Fruit fly (Drosophila melanogaster) whole organism, prepupa: ENCODE measurements around the gene CG15386.

ENCODE experiments used
- CG10631 ChIP-seq: fragments of 200-800 bp; sonication (Bioruptor generic); optimal IDR thresholded peaks from 2 replicates; lab custom pipeline; 2016; ENCODE audit warnings: missing biosample characterization, missing genetic modification characterization
- CG10669 ChIP-seq: fragments of 200-800 bp; sonication (Bioruptor generic); optimal IDR thresholded peaks from 3 replicates; lab custom pipeline; 2018; ENCODE audit warnings: missing biosample characterization, mild to moderate bottlenecking, missing genetic modification characterization, moderate library complexity
- CG11294 ChIP-seq: fragments of 200-800 bp; sonication (Bioruptor generic); IDR thresholded peaks from 2 replicates; pipeline ENCODE4 v1.3.6; 2022; ENCODE audit warnings: missing biosample characterization, missing genetic modification characterization
- CG11762 ChIP-seq: fragments of 200-800 bp; sonication (Bioruptor generic); optimal IDR thresholded peaks from 3 replicates; lab custom pipeline; 2016; ENCODE audit warnings: missing biosample characterization, missing genetic modification characterization; ENCODE audit not compliant: insufficient read depth
- CG15336 ChIP-seq: fragments of 200-800 bp; sonication (Bioruptor generic); IDR thresholded peaks from 2 replicates; pipeline ENCODE4 v1.3.6; 2022; ENCODE audit warnings: missing biosample characterization, missing genetic modification characterization
- CG1621 ChIP-seq: fragments of 200-800 bp; sonication (Bioruptor generic); optimal IDR thresholded peaks from 3 replicates; lab custom pipeline; 2018; ENCODE audit warnings: missing biosample characterization, mild to moderate bottlenecking, missing genetic modification characterization
- CG16779 ChIP-seq: fragments of 200-800 bp; sonication (Bioruptor generic); optimal IDR thresholded peaks from 3 replicates; lab custom pipeline; 2017; ENCODE audit warnings: missing biosample characterization, mild to moderate bottlenecking, missing genetic modification characterization
- CG3032 ChIP-seq: fragments of 200-800 bp; optimal IDR thresholded peaks from 2 replicates; lab custom pipeline; 2019; ENCODE audit warnings: missing biosample characterization, mild to moderate bottlenecking, missing genetic modification characterization, moderate library complexity
- CG31627 ChIP-seq: fragments of 200-800 bp; sonication (Bioruptor generic); optimal IDR thresholded peaks from 3 replicates; lab custom pipeline; 2016; ENCODE audit warnings: missing biosample characterization, missing genetic modification characterization
- CG32006 ChIP-seq: fragments of 200-800 bp; sonication (Bioruptor generic); optimal IDR thresholded peaks from 3 replicates; lab custom pipeline; 2017; ENCODE audit warnings: missing biosample characterization, mild to moderate bottlenecking, missing genetic modification characterization
- CG34406 ChIP-seq: fragments of 200-800 bp; sonication (Bioruptor generic); optimal IDR thresholded peaks from 3 replicates; lab custom pipeline; 2016; ENCODE audit warnings: missing biosample characterization, missing genetic modification characterization
- CG3919 ChIP-seq: fragments of 200-800 bp; sonication (Bioruptor generic); optimal IDR thresholded peaks from 3 replicates; lab custom pipeline; 2016; ENCODE audit warnings: missing biosample characterization, missing genetic modification characterization
- CG4318 ChIP-seq: fragments of 200-800 bp; sonication (Bioruptor generic); optimal IDR thresholded peaks from 3 replicates; lab custom pipeline; 2017; ENCODE audit warnings: missing biosample characterization, mild to moderate bottlenecking, missing genetic modification characterization
- CG6163 ChIP-seq: fragments of 200-800 bp; sonication (Bioruptor generic); IDR thresholded peaks from 3 replicates; pipeline ENCODE4 v1.3.6; 2022; ENCODE audit warnings: missing biosample characterization, missing genetic modification characterization
- CG6276 ChIP-seq: fragments of 200-800 bp; sonication (Bioruptor generic); optimal IDR thresholded peaks from 2 replicates; lab custom pipeline; 2017; ENCODE audit warnings: missing biosample characterization, mild to moderate bottlenecking, missing genetic modification characterization
- CG6854 ChIP-seq: fragments of 200-800 bp; sonication (Bioruptor generic); optimal IDR thresholded peaks from 2 replicates; lab custom pipeline; 2017; ENCODE audit warnings: missing biosample characterization, mild to moderate bottlenecking, missing genetic modification characterization
- CG8119 ChIP-seq: fragments of 200-800 bp; sonication (Bioruptor generic); IDR thresholded peaks from 3 replicates; pipeline ENCODE4 v1.3.6; 2022; ENCODE audit warnings: missing biosample characterization, missing genetic modification characterization
- CG8632 ChIP-seq: fragments of 200-800 bp; sonication (Bioruptor generic); optimal IDR thresholded peaks from 3 replicates; lab custom pipeline; 2016; ENCODE audit warnings: missing biosample characterization, missing genetic modification characterization
- CG9139 ChIP-seq: fragments of 200-800 bp; sonication (Bioruptor generic); optimal IDR thresholded peaks from 3 replicates; lab custom pipeline; 2017; ENCODE audit warnings: missing biosample characterization, mild to moderate bottlenecking, missing genetic modification characterization
- Eip75B ChIP-seq: fragments of 200-800 bp; sonication (Bioruptor generic); optimal IDR thresholded peaks from 3 replicates; lab custom pipeline; 2016; ENCODE audit warnings: missing biosample characterization, missing genetic modification characterization
- Eip78C ChIP-seq: fragments of 200-800 bp; sonication (Bioruptor generic); peaks from one replicate; lab custom pipeline; 2016; ENCODE audit warnings: missing biosample characterization, missing genetic modification characterization
- Ets21C ChIP-seq: fragments of 200-800 bp; sonication (Bioruptor generic); optimal IDR thresholded peaks from 3 replicates; lab custom pipeline; 2016; ENCODE audit warnings: missing biosample characterization, missing genetic modification characterization
- Ets96B ChIP-seq: fragments of 200-800 bp; optimal IDR thresholded peaks from 2 replicates; lab custom pipeline; 2019; ENCODE audit warnings: missing biosample characterization, mild to moderate bottlenecking, missing genetic modification characterization, moderate library complexity
- Gug ChIP-seq: fragments of 200-800 bp; sonication (Bioruptor generic); IDR thresholded peaks from 2 replicates; pipeline ENCODE4 v1.3.6; 2022; ENCODE audit warnings: missing biosample characterization, missing genetic modification characterization
- Hr38 ChIP-seq: sonication (Bioruptor generic); optimal IDR thresholded peaks from 2 replicates; lab custom pipeline; 2016; ENCODE audit warnings: missing biosample characterization, missing genetic modification characterization
- Hr39 ChIP-seq: fragments of 200-800 bp; sonication (Bioruptor generic); optimal IDR thresholded peaks from 2 replicates; lab custom pipeline; 2016; ENCODE audit warnings: missing biosample characterization, missing genetic modification characterization
- Hr4 ChIP-seq: fragments of 200-800 bp; sonication (Bioruptor generic); optimal IDR thresholded peaks from 3 replicates; lab custom pipeline; 2016; ENCODE audit warnings: missing biosample characterization, missing genetic modification characterization
- Lpt ChIP-seq: fragments of 200-800 bp; sonication (Bioruptor generic); optimal IDR thresholded peaks from 3 replicates; lab custom pipeline; 2016; ENCODE audit warnings: missing biosample characterization, missing genetic modification characterization
- Met ChIP-seq: fragments of 200-800 bp; sonication (Bioruptor generic); optimal IDR thresholded peaks from 3 replicates; lab custom pipeline; 2016; ENCODE audit warnings: missing biosample characterization, missing genetic modification characterization
- OdsH ChIP-seq: fragments of 200-800 bp; sonication (Bioruptor generic); optimal IDR thresholded peaks from 3 replicates; lab custom pipeline; 2016; ENCODE audit warnings: missing biosample characterization, missing genetic modification characterization
- Smox ChIP-seq: fragments of 200-800 bp; sonication (Bioruptor generic); optimal IDR thresholded peaks from 3 replicates; lab custom pipeline; 2016; ENCODE audit warnings: missing biosample characterization, missing genetic modification characterization
- Sox102F ChIP-seq: fragments of 200-800 bp; sonication (Bioruptor generic); optimal IDR thresholded peaks from 2 replicates; lab custom pipeline; 2016; ENCODE audit warnings: missing biosample characterization, mild to moderate bottlenecking, missing genetic modification characterization
- Sox15 ChIP-seq: fragments of 200-800 bp; sonication (Bioruptor generic); optimal IDR thresholded peaks from 3 replicates; lab custom pipeline; 2016; ENCODE audit warnings: missing biosample characterization, missing genetic modification characterization
- achi ChIP-seq: fragments of 200-800 bp; sonication (Bioruptor generic); optimal IDR thresholded peaks from 3 replicates; lab custom pipeline; 2016; ENCODE audit warnings: missing biosample characterization, missing genetic modification characterization
- acj6 ChIP-seq: fragments of 200-800 bp; sonication (Bioruptor generic); optimal IDR thresholded peaks from 3 replicates; lab custom pipeline; 2016; ENCODE audit warnings: missing biosample characterization, missing genetic modification characterization
- cyc ChIP-seq: fragments of 200-800 bp; sonication (Bioruptor generic); optimal IDR thresholded peaks from 3 replicates; lab custom pipeline; 2016; ENCODE audit warnings: missing biosample characterization, missing genetic modification characterization
- dac ChIP-seq: fragments of 200-800 bp; sonication (Bioruptor generic); optimal IDR thresholded peaks from 2 replicates; lab custom pipeline; 2017; ENCODE audit warnings: missing biosample characterization, mild to moderate bottlenecking, missing genetic modification characterization
- dsx ChIP-seq: fragments of 200-800 bp; optimal IDR thresholded peaks from 3 replicates; lab custom pipeline; 2019; ENCODE audit warnings: missing biosample characterization, mild to moderate bottlenecking, missing genetic modification characterization, moderate library complexity; ENCODE audit not compliant: poor library complexity, severe bottlenecking
- eg ChIP-seq: fragments of 200-800 bp; sonication (Bioruptor generic); IDR thresholded peaks from 3 replicates; pipeline ENCODE4 v1.3.6; 2022; ENCODE audit warnings: missing biosample characterization, missing genetic modification characterization
- esn ChIP-seq: fragments of 200-800 bp; sonication (Bioruptor generic); optimal IDR thresholded peaks from 2 replicates; lab custom pipeline; 2016; ENCODE audit warnings: missing biosample characterization, mild to moderate bottlenecking, missing genetic modification characterization, moderate library complexity
- fd59A ChIP-seq: fragments of 200-800 bp; sonication (Bioruptor generic); optimal IDR thresholded peaks from 2 replicates; lab custom pipeline; 2017; ENCODE audit warnings: missing biosample characterization, mild to moderate bottlenecking, missing genetic modification characterization, missing genetic modification reagents
- fd85E ChIP-seq: fragments of 200-800 bp; sonication (Bioruptor generic); optimal IDR thresholded peaks from 3 replicates; lab custom pipeline; 2016; ENCODE audit warnings: missing biosample characterization, missing genetic modification characterization
- net ChIP-seq: fragments of 200-800 bp; sonication (Bioruptor generic); optimal IDR thresholded peaks from 3 replicates; lab custom pipeline; 2016; ENCODE audit warnings: missing biosample characterization, missing genetic modification characterization
- pdm3 ChIP-seq: fragments of 200-800 bp; sonication (Bioruptor generic); optimal IDR thresholded peaks from 3 replicates; lab custom pipeline; 2016; ENCODE audit warnings: missing biosample characterization, missing genetic modification characterization
- salr ChIP-seq, 2 experiments: fragments of 200-800 bp; sonication (Bioruptor generic); optimal IDR thresholded peaks; 3 replicates each; lab custom pipeline; 2016 to 2018; ENCODE audit warnings: missing biosample characterization in 2 of 2, missing genetic modification characterization in 2 of 2, mild to moderate bottlenecking in 1 of 2
- spab ChIP-seq: fragments of 200-800 bp; sonication (Bioruptor generic); optimal IDR thresholded peaks from 2 replicates; lab custom pipeline; 2017; ENCODE audit warnings: missing biosample characterization, mild to moderate bottlenecking, missing genetic modification characterization, missing genetic modification reagents
- ss ChIP-seq, 2 experiments: fragments of 200-800 bp; sonication (Bioruptor generic); optimal IDR thresholded peaks; 2 replicates in 1 of 2; 3 replicates in 1 of 2; lab custom pipeline; 2017 to 2018; ENCODE audit warnings: mild to moderate bottlenecking in 2 of 2, missing biosample characterization in 2 of 2, missing genetic modification characterization in 2 of 2, moderate library complexity in 1 of 2
- svp ChIP-seq: fragments of 200-800 bp; sonication (Bioruptor generic); peaks from one replicate; lab custom pipeline; 2016; ENCODE audit warnings: missing biosample characterization, missing genetic modification characterization
- topi ChIP-seq: fragments of 200-800 bp; sonication (Bioruptor generic); optimal IDR thresholded peaks from 3 replicates; lab custom pipeline; 2016; ENCODE audit warnings: missing biosample characterization, missing genetic modification characterization

CG15386 gene

dm6 chr2L:2184659-2185058 is 32.4 kb downstream of the CG15386 start (continued):
- TF ChIP-seq Sox15 (GFP tag; lab: Kevin White, UChicago) (peak; percentile 17), CG8632 (GFP tag; lab: Kevin White, UChicago) (peak; percentile 26), Gug (GFP tag; lab: Robert Waterston, UW) (0 out of 2 replicates have a peak, but pooled peaks have one; percentile 46), svp (peak; percentile 81), CG10631 (peak; percentile 56), ss (GFP tag; optimal IDR thresholded peaks at IDR 0.05; lab: Kevin White, UChicago) (peak in 1 of 2 experiments; percentile 7), CG3919 (GFP tag; lab: Kevin White, UChicago) (peak; percentile 60), Met (GFP tag; lab: Kevin White, UChicago) (peak; percentile 50), CG32006 (GFP tag; lab: Kevin White, UChicago) (peak; percentile 62), CG3032 (tag; lab: Kevin White, UChicago) (peak; percentile 22), CG9139 (GFP tag; lab: Kevin White, UChicago) (no peak), salr (GFP tag; optimal IDR thresholded peaks at IDR 0.05; lab: Kevin White, UChicago) (peak in 1 of 2 experiments; percentile 27), CG11762 (GFP tag; lab: Kevin White, UChicago) (peak; percentile 29), esn (GFP tag; lab: Kevin White, UChicago) (peak; percentile 56), Smox (GFP tag; lab: Kevin White, UChicago) (peak; percentile 44), CG34406 (peak; percentile 63), eg (GFP tag; lab: Robert Waterston, UW) (peak; percentile 66)
- TF ChIP-seq, all 60 proteins: peak for 37

- TF ChIP-seq eg (GFP tag; lab: Robert Waterston, UW): peak; percentile 72
- TF ChIP-seq CG6163 (GFP tag; lab: Robert Waterston, UW): 0 out of 3 replicates have a peak, but pooled peaks have one; percentile 19
- TF ChIP-seq svp: no peak
- peak; percentile 34 for TF ChIP-seq Hr39
- no peak for TF ChIP-seq Lpt (GFP tag; lab: Kevin White, UChicago)
- peak; percentile 25 for TF ChIP-seq Hr38
- no peak for TF ChIP-seq Eip75B (GFP tag; lab: Kevin White, UChicago)
- peak; percentile 11 for TF ChIP-seq Sox102F (GFP tag; lab: Kevin White, UChicago)
- TF ChIP-seq CG1621: no peak
- TF ChIP-seq CG31627 (GFP tag; lab: Kevin White, UChicago): peak; percentile 22
- TF ChIP-seq CG6276 (GFP tag; lab: Kevin White, UChicago): peak; percentile 30
- TF ChIP-seq net: no peak
- TF ChIP-seq CG8119: peak; percentile 28; the same call in 1 of the 3 replicates
- peak; percentile 42 for TF ChIP-seq pdm3 (GFP tag; lab: Kevin White, UChicago)
- TF ChIP-seq Ets21C: peak; percentile 4
- no peak for TF ChIP-seq spab (GFP tag; lab: Kevin White, UChicago)
- TF ChIP-seq Hr4 (GFP tag; lab: Kevin White, UChicago): peak; percentile 32
- no peak for TF ChIP-seq dsx (GFP tag; lab: Kevin White, UChicago)
- no peak for TF ChIP-seq topi (GFP tag; lab: Kevin White, UChicago)
- no peak for TF ChIP-seq CG32006 (GFP tag; lab: Kevin White, UChicago)
- no peak for TF ChIP-seq dac (GFP tag; lab: Kevin White, UChicago)
- TF ChIP-seq CG34406: no peak
- TF ChIP-seq OdsH (GFP tag; lab: Kevin White, UChicago): no peak
- no peak for TF ChIP-seq cyc (GFP tag; lab: Kevin White, UChicago)
- no peak for TF ChIP-seq Ets96B
- TF ChIP-seq Smox (GFP tag; lab: Kevin White, UChicago): no peak
- TF ChIP-seq CG15336 (GFP tag; lab: Robert Waterston, UW): peak; percentile 59
- TF ChIP-seq achi (GFP tag; lab: Kevin White, UChicago): no peak
- no peak for TF ChIP-seq acj6
- no peak for TF ChIP-seq fd59A
- no peak for TF ChIP-seq CG10631
- no peak for TF ChIP-seq CG10669 (GFP tag; lab: Kevin White, UChicago)
- peak; percentile 41 for TF ChIP-seq CG4318 (GFP tag; lab: Kevin White, UChicago)
- no peak for TF ChIP-seq ss (GFP tag; optimal IDR thresholded peaks at IDR 0.05; lab: Kevin White, UChicago)
- peak; percentile 64 for TF ChIP-seq Eip78C (GFP tag; lab: Kevin White, UChicago)
- no peak for TF ChIP-seq fd85E (GFP tag; lab: Kevin White, UChicago)
- peak; percentile 50; the same call in 1 of the 2 replicates for TF ChIP-seq CG11294 (GFP tag; lab: Robert Waterston, UW)
- TF ChIP-seq CG16779 (tag; lab: Kevin White, UChicago): no peak
- no peak for TF ChIP-seq CG6854 (GFP tag; lab: Kevin White, UChicago)
Observed at dm6 chr2L:2184129-2184528, 32.9 kb downstream of the CG15386 start.
